Worm (Caenorhabditis elegans): ENCODE data around the gene orai-1.
"Not testable (repeated sequence)": the region's sequence is repeated elsewhere in the genome, so short reads cannot be mapped to it uniquely, and the experiment has no call there.

orai-1 gene

DNA sequence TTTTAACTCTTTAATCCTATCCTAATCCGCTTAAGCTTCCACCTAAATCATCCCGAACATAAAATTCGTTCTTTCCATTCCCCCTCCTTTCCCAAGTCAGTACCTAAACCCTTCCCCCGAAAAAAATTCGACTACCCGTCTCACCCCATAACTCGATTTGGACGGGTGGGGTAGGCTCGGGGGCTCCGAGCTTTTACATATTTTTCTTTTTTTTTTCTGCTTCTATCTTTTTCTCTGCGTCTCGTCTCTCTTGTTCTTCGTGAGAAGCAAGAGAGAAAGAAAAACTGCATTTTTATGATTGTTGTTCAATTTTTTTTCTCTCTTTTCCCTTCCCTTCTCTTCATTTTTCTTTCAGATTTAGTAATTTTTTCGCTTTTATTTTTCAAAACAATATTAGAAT, 28.9 kb downstream of the orai-1 start:
- TF ChIP-seq unc-62 (GFP tag; optimal IDR thresholded peaks at IDR 0.05): no peak

DNA sequence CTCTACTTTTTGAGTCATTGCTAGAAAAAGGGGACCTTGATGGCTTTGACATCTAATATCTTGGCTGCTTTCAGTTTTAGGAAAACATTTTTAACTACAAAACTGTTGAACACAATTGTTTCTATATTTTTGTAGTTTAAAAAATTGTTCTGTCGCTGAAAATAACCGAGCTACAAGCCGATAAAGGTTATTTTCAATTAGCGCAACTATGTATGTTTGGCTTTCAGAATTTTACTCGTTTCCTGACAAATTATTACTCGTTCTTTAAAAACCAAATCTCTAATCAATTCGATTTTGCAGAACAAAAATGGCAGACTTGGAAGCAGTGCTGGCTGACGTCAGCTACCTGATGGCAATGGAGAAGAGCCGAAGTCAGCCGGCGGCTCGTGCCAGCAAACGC, 29.3 kb downstream of the orai-1 start, which contains the start of gene grk-2:
TSS of gene grk-2 (plus strand) at position 301 of the 400 bp plus-strand sequence.
- no peak for TF ChIP-seq unc-62 (GFP tag; optimal IDR thresholded peaks at IDR 0.05)

DNA sequence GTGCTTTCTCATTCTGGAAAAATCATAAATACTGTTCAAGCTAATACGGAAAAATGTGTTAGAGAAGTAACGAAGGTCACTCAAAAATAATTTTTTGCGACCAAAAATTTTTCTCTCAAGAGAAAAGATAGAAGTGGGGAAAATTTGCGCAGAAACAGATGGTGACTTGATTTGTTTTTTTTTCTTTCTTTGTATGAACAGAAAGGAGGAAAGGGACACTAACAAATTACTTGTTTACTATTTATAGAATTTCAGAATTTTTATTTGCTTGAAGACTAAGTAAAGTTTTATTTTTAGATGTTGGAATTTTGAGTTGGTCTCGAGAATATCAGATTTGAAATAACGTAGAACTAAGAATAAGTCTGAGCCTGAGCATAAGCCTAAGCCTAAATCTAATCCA, 36.8 kb downstream of the orai-1 start, which contains the start of gene W02B3.4:
TSS of gene W02B3.4 (minus strand) at position 101 of the 400 bp plus-strand sequence.
- no peak for TF ChIP-seq unc-62 (GFP tag; optimal IDR thresholded peaks at IDR 0.05)

DNA sequence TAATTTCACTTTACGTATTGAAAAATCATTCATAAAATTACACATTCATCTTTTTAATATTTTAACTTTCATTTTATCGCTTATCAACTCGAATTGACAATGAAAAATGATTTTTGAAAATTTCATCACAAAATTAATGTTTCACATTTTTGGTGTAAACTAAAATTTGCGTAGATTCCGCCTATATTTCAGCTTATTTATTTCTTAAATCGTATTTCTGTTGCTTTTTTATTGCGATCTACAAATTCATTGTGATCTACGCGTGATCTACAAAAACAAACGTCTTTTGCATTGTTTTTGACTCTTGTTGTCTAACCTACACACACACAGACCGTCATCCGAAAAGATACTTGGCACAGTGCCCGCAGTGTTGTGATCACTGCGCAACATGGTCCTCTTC, 41.5 kb downstream of the orai-1 start:
- TF ChIP-seq unc-62 (GFP tag; optimal IDR thresholded peaks at IDR 0.05): no peak

DNA sequence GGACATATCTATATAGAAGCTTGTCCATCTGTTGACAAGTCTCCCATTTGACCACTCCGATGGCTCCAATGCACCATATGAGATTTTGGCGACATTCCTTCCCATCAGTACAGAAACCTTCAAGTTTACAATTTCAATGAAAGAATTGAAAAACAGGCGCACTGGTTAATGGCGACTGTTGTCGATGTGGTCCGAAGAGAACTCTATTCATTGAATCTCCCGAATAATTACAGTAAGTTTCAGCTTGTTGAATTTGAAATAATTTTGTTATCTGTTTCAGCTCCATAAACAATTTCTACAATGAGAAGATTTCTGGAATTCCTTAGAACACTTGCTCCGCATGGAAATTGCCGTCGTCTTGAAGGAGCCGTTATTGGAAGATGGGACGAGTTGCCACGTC, 42.3 kb downstream of the orai-1 start, which contains the start of gene elf-1:
TSS of gene elf-1 (plus strand) at position 301 of the 400 bp plus-strand sequence.
- not testable (repeated sequence) for TF ChIP-seq unc-62 (GFP tag; optimal IDR thresholded peaks at IDR 0.05)

DNA sequence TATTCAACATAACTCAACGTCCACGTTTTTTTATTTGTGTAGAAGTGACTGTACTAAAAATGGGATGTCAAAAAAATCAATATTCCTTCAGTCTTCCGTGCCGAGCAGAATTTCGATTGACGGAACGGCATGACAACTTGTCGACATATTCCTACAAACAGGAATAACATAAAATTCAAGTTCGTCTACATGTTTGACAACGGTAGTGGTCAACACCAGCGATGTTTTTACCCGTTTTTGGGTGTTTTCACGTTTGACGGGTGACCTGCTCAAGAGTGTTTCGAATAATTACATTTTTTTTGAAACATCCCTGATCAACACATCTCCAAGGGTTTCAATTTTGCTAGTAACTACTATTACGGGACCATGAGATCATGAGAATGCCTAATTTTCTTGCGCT, 45.4 kb downstream of the orai-1 start, which contains the start of gene W02B3.7:
TSS of gene W02B3.7 (minus strand) at position 101 of the 400 bp plus-strand sequence.
- TF ChIP-seq unc-62 (GFP tag; optimal IDR thresholded peaks at IDR 0.05): no peak

DNA sequence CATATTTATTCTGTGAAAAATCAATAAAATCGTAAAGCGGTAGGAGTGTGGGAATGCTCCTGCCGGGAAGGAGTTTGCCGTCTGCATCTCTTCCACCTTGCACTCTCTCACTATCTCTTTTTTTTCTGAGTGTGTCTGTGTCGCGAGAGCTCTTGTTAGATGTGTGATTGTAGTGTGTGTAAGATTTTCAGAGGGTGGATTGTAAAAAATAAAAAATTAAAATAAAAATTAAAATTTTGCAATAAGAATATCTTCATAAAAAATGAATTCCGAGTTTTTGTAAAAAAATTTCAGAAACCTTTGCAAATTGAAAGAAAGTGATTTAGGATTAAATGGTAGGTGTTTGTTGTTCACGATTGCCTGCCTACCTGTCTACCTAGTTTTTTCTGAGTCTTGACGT, 49.8 kb downstream of the orai-1 start, which contains the start of gene sel-15:
TSS of gene sel-15 (minus strand) at position 101 of the 400 bp plus-strand sequence.
- no peak for TF ChIP-seq unc-62 (GFP tag; optimal IDR thresholded peaks at IDR 0.05)

DNA sequence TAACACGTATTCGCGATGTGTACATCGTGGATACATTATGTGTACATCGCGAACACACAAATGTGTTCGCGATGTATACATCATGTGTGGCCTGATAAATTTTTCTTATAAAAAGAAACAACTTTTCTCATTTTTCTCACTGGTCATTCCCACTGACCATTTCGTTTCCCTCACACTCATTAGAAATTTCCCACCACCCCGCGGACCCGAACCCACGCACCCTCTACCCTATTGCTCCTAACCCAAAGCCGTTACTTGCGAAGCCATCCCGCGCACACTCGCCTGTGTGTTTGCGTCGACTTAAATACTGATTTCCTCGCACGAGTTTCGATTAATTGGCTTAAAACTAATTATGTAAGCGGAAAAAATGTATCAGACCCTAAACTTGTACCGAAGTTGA, 52.3 kb downstream of the orai-1 start:
- no peak for TF ChIP-seq unc-62 (GFP tag; optimal IDR thresholded peaks at IDR 0.05)

All from whole organism, dauer.